Fruit fly (Drosophila melanogaster) whole organism, prepupa: ENCODE results near the gene Pdi.
A peak's percentile ranks its signal among the peaks of the same experiment; 100 is the strongest.

Source experiments
- Blimp-1 ChIP-seq: fragments of 200-800 bp; sonication (Bioruptor generic); optimal IDR thresholded peaks from 3 replicates; lab custom pipeline; 2017; ENCODE audit warnings: missing biosample characterization, missing genetic modification characterization, mild to moderate bottlenecking, moderate library complexity, missing genetic modification reagents
- CG10669 ChIP-seq: fragments of 200-800 bp; sonication (Bioruptor generic); optimal IDR thresholded peaks from 3 replicates; lab custom pipeline; 2018; ENCODE audit warnings: missing biosample characterization, mild to moderate bottlenecking, missing genetic modification characterization, moderate library complexity
- CG11294 ChIP-seq: fragments of 200-800 bp; sonication (Bioruptor generic); IDR thresholded peaks from 2 replicates; pipeline ENCODE4 v1.3.6; 2022; ENCODE audit warnings: missing biosample characterization, missing genetic modification characterization
- CG11762 ChIP-seq: fragments of 200-800 bp; sonication (Bioruptor generic); optimal IDR thresholded peaks from 3 replicates; lab custom pipeline; 2016; ENCODE audit warnings: missing biosample characterization, missing genetic modification characterization; ENCODE audit not compliant: insufficient read depth
- CG11902 ChIP-seq: fragments of 200-800 bp; sonication (Bioruptor generic); optimal IDR thresholded peaks from 3 replicates; lab custom pipeline; 2016; ENCODE audit warnings: missing biosample characterization, missing genetic modification characterization
- CG15336 ChIP-seq: fragments of 200-800 bp; sonication (Bioruptor generic); IDR thresholded peaks from 2 replicates; pipeline ENCODE4 v1.3.6; 2022; ENCODE audit warnings: missing biosample characterization, missing genetic modification characterization
- CG16779 ChIP-seq: fragments of 200-800 bp; sonication (Bioruptor generic); optimal IDR thresholded peaks from 3 replicates; lab custom pipeline; 2017; ENCODE audit warnings: missing biosample characterization, mild to moderate bottlenecking, missing genetic modification characterization
- CG3032 ChIP-seq: fragments of 200-800 bp; optimal IDR thresholded peaks from 2 replicates; lab custom pipeline; 2019; ENCODE audit warnings: missing biosample characterization, mild to moderate bottlenecking, missing genetic modification characterization, moderate library complexity
- CG31627 ChIP-seq: fragments of 200-800 bp; sonication (Bioruptor generic); optimal IDR thresholded peaks from 3 replicates; lab custom pipeline; 2016; ENCODE audit warnings: missing biosample characterization, missing genetic modification characterization
- CG32006 ChIP-seq: fragments of 200-800 bp; sonication (Bioruptor generic); optimal IDR thresholded peaks from 3 replicates; lab custom pipeline; 2017; ENCODE audit warnings: missing biosample characterization, mild to moderate bottlenecking, missing genetic modification characterization
- CG34406 ChIP-seq: fragments of 200-800 bp; sonication (Bioruptor generic); optimal IDR thresholded peaks from 3 replicates; lab custom pipeline; 2016; ENCODE audit warnings: missing biosample characterization, missing genetic modification characterization
- CG3919 ChIP-seq: fragments of 200-800 bp; sonication (Bioruptor generic); optimal IDR thresholded peaks from 3 replicates; lab custom pipeline; 2016; ENCODE audit warnings: missing biosample characterization, missing genetic modification characterization
- CG4318 ChIP-seq: fragments of 200-800 bp; sonication (Bioruptor generic); optimal IDR thresholded peaks from 3 replicates; lab custom pipeline; 2017; ENCODE audit warnings: missing biosample characterization, mild to moderate bottlenecking, missing genetic modification characterization
- CG6163 ChIP-seq: fragments of 200-800 bp; sonication (Bioruptor generic); IDR thresholded peaks from 3 replicates; pipeline ENCODE4 v1.3.6; 2022; ENCODE audit warnings: missing biosample characterization, missing genetic modification characterization
- CG6276 ChIP-seq: fragments of 200-800 bp; sonication (Bioruptor generic); optimal IDR thresholded peaks from 2 replicates; lab custom pipeline; 2017; ENCODE audit warnings: missing biosample characterization, mild to moderate bottlenecking, missing genetic modification characterization
- CG6792 ChIP-seq: fragments of 200-800 bp; sonication (Bioruptor generic); optimal IDR thresholded peaks from 3 replicates; lab custom pipeline; 2016; ENCODE audit warnings: missing biosample characterization, missing genetic modification characterization
- CG6808 ChIP-seq: fragments of 200-800 bp; sonication (Bioruptor generic); optimal IDR thresholded peaks from 3 replicates; lab custom pipeline; 2017; ENCODE audit warnings: missing biosample characterization, missing genetic modification characterization, mild to moderate bottlenecking, moderate library complexity, missing genetic modification reagents
- CG6854 ChIP-seq: fragments of 200-800 bp; sonication (Bioruptor generic); optimal IDR thresholded peaks from 2 replicates; lab custom pipeline; 2017; ENCODE audit warnings: missing biosample characterization, mild to moderate bottlenecking, missing genetic modification characterization
- CG8319 ChIP-seq: fragments of 200-800 bp; sonication (Bioruptor generic); optimal IDR thresholded peaks from 3 replicates; lab custom pipeline; 2016; ENCODE audit warnings: missing biosample characterization, missing genetic modification characterization
- CG9139 ChIP-seq: fragments of 200-800 bp; sonication (Bioruptor generic); optimal IDR thresholded peaks from 3 replicates; lab custom pipeline; 2017; ENCODE audit warnings: missing biosample characterization, mild to moderate bottlenecking, missing genetic modification characterization
- Eip78C ChIP-seq: fragments of 200-800 bp; sonication (Bioruptor generic); peaks from one replicate; lab custom pipeline; 2016; ENCODE audit warnings: missing biosample characterization, missing genetic modification characterization
- Eip93F ChIP-seq: fragments of 200-800 bp; sonication (Bioruptor generic); optimal IDR thresholded peaks from 2 replicates; lab custom pipeline; 2016; ENCODE audit warnings: missing biosample characterization, mild to moderate bottlenecking, missing genetic modification characterization
- Ets21C ChIP-seq: fragments of 200-800 bp; sonication (Bioruptor generic); optimal IDR thresholded peaks from 3 replicates; lab custom pipeline; 2016; ENCODE audit warnings: missing biosample characterization, missing genetic modification characterization
- Ets96B ChIP-seq: fragments of 200-800 bp; optimal IDR thresholded peaks from 2 replicates; lab custom pipeline; 2019; ENCODE audit warnings: missing biosample characterization, mild to moderate bottlenecking, missing genetic modification characterization, moderate library complexity
- Gug ChIP-seq: fragments of 200-800 bp; sonication (Bioruptor generic); IDR thresholded peaks from 2 replicates; pipeline ENCODE4 v1.3.6; 2022; ENCODE audit warnings: missing biosample characterization, missing genetic modification characterization
- Hr39 ChIP-seq: fragments of 200-800 bp; sonication (Bioruptor generic); optimal IDR thresholded peaks from 2 replicates; lab custom pipeline; 2016; ENCODE audit warnings: missing biosample characterization, missing genetic modification characterization
- Hr4 ChIP-seq: fragments of 200-800 bp; sonication (Bioruptor generic); optimal IDR thresholded peaks from 3 replicates; lab custom pipeline; 2016; ENCODE audit warnings: missing biosample characterization, missing genetic modification characterization
- Lpt ChIP-seq: fragments of 200-800 bp; sonication (Bioruptor generic); optimal IDR thresholded peaks from 3 replicates; lab custom pipeline; 2016; ENCODE audit warnings: missing biosample characterization, missing genetic modification characterization
- Met ChIP-seq: fragments of 200-800 bp; sonication (Bioruptor generic); optimal IDR thresholded peaks from 3 replicates; lab custom pipeline; 2016; ENCODE audit warnings: missing biosample characterization, missing genetic modification characterization
- OdsH ChIP-seq: fragments of 200-800 bp; sonication (Bioruptor generic); optimal IDR thresholded peaks from 3 replicates; lab custom pipeline; 2016; ENCODE audit warnings: missing biosample characterization, missing genetic modification characterization
- Smox ChIP-seq: fragments of 200-800 bp; sonication (Bioruptor generic); optimal IDR thresholded peaks from 3 replicates; lab custom pipeline; 2016; ENCODE audit warnings: missing biosample characterization, missing genetic modification characterization
- Sox102F ChIP-seq: fragments of 200-800 bp; sonication (Bioruptor generic); optimal IDR thresholded peaks from 2 replicates; lab custom pipeline; 2016; ENCODE audit warnings: missing biosample characterization, mild to moderate bottlenecking, missing genetic modification characterization
- Sox14 ChIP-seq: fragments of 200-800 bp; sonication (Bioruptor generic); optimal IDR thresholded peaks from 3 replicates; lab custom pipeline; 2016; ENCODE audit warnings: missing biosample characterization, missing genetic modification characterization
- Sox15 ChIP-seq: fragments of 200-800 bp; sonication (Bioruptor generic); optimal IDR thresholded peaks from 3 replicates; lab custom pipeline; 2016; ENCODE audit warnings: missing biosample characterization, missing genetic modification characterization
- achi ChIP-seq: fragments of 200-800 bp; sonication (Bioruptor generic); optimal IDR thresholded peaks from 3 replicates; lab custom pipeline; 2016; ENCODE audit warnings: missing biosample characterization, missing genetic modification characterization
- cyc ChIP-seq: fragments of 200-800 bp; sonication (Bioruptor generic); optimal IDR thresholded peaks from 3 replicates; lab custom pipeline; 2016; ENCODE audit warnings: missing biosample characterization, missing genetic modification characterization
- dac ChIP-seq: fragments of 200-800 bp; sonication (Bioruptor generic); optimal IDR thresholded peaks from 2 replicates; lab custom pipeline; 2017; ENCODE audit warnings: missing biosample characterization, mild to moderate bottlenecking, missing genetic modification characterization
- eg ChIP-seq: fragments of 200-800 bp; sonication (Bioruptor generic); IDR thresholded peaks from 3 replicates; pipeline ENCODE4 v1.3.6; 2022; ENCODE audit warnings: missing biosample characterization, missing genetic modification characterization
- esn ChIP-seq: fragments of 200-800 bp; sonication (Bioruptor generic); optimal IDR thresholded peaks from 2 replicates; lab custom pipeline; 2016; ENCODE audit warnings: missing biosample characterization, mild to moderate bottlenecking, missing genetic modification characterization, moderate library complexity
- fd59A ChIP-seq: fragments of 200-800 bp; sonication (Bioruptor generic); optimal IDR thresholded peaks from 2 replicates; lab custom pipeline; 2017; ENCODE audit warnings: missing biosample characterization, mild to moderate bottlenecking, missing genetic modification characterization, missing genetic modification reagents
- fd85E ChIP-seq: fragments of 200-800 bp; sonication (Bioruptor generic); optimal IDR thresholded peaks from 3 replicates; lab custom pipeline; 2016; ENCODE audit warnings: missing biosample characterization, missing genetic modification characterization
- lz ChIP-seq: fragments of 200-800 bp; sonication (Bioruptor generic); optimal IDR thresholded peaks from 3 replicates; lab custom pipeline; 2016; ENCODE audit warnings: missing biosample characterization, missing genetic modification characterization
- net ChIP-seq: fragments of 200-800 bp; sonication (Bioruptor generic); optimal IDR thresholded peaks from 3 replicates; lab custom pipeline; 2016; ENCODE audit warnings: missing biosample characterization, missing genetic modification characterization
- pdm3 ChIP-seq: fragments of 200-800 bp; sonication (Bioruptor generic); optimal IDR thresholded peaks from 3 replicates; lab custom pipeline; 2016; ENCODE audit warnings: missing biosample characterization, missing genetic modification characterization
- salr ChIP-seq, 2 experiments: fragments of 200-800 bp; sonication (Bioruptor generic); optimal IDR thresholded peaks; 3 replicates each; lab custom pipeline; 2016 to 2018; ENCODE audit warnings: missing biosample characterization in 2 of 2, missing genetic modification characterization in 2 of 2, mild to moderate bottlenecking in 1 of 2
- svp ChIP-seq: fragments of 200-800 bp; sonication (Bioruptor generic); peaks from one replicate; lab custom pipeline; 2016; ENCODE audit warnings: missing biosample characterization, missing genetic modification characterization
- vri ChIP-seq: fragments of 200-800 bp; sonication (Bioruptor generic); optimal IDR thresholded peaks from 3 replicates; lab custom pipeline; 2016; ENCODE audit warnings: missing biosample characterization, mild to moderate bottlenecking, missing genetic modification characterization

Pdi gene

DNA sequence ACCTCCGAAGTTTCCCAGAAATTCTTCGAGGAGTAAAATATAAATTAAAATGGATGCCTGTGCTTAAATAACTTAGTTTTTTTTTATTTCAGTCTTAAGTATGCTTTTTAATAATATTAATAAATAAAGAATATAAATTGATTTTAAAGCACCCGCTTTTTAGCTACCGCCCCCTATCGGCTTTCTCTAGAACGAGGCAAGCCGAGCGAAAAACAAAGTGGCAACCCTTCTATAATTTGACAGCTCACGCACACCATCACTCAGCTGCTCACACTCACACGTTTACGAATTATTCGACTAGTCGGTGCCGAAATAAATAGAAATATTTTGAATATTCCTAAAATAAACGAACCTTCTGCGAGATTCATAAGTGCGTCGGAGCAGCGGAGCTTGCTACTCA, 18.9 kb upstream of the Pdi start, which contains the start of gene CG6878:
Gene CG6878 (plus strand): TSS at position 269 of the 400 bp plus-strand sequence.
- TF ChIP-seq CG6163 (GFP tag; lab: Robert Waterston, UW) (no peak), lz (no peak), Ets96B (tag; lab: Kevin White, UChicago) (no peak), cyc (no peak), CG6276 (GFP tag; lab: Kevin White, UChicago) (no peak), CG11294 (GFP tag; lab: Robert Waterston, UW) (no peak), fd85E (GFP tag; lab: Kevin White, UChicago) (no peak), CG6792 (no peak), Eip78C (GFP tag; lab: Kevin White, UChicago) (peak; percentile 59), achi (GFP tag; lab: Kevin White, UChicago) (peak; percentile 100), esn (GFP tag; lab: Kevin White, UChicago) (peak; percentile 9), CG6808 (GFP tag; lab: Kevin White, UChicago) (no peak), Sox14 (GFP tag; lab: Kevin White, UChicago) (no peak), Sox15 (GFP tag; lab: Kevin White, UChicago) (no peak)

DNA sequence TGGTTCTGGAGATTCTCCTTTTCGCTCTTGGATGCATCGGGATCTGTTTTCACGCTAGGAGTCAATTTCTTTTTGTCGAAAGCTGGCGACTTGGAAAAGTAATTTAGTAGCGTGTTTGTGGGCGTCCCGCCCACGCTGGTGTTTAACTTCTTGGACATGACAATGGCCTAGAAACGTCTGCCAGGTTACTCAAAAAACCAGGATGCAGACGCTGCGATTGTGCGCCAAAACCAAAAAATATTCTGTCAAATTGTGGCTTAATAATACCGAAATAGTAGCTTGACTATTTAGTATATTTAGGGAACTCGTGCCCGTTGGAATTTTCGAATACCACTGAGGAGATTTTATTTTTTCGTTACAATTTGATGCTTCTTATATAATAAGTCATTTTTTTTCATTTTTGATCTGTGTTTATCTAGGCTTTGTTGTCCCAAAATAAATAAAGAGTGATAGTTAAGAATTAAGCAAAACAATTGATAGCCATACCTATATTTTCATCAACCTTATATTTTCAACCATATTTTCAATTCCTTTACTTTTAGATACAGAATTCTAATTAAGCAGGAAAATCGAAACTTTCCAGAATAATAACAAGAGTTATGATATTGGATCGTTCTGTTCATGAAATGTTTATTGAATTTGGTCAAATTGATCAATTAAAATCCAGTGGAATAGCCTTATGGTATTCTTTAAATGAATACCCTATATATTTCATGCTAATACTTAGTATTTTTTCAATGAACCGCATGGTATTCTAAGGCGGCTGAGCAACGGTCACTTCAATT, 15.9 kb upstream of the Pdi start, which contains the start of the genes Msh6 and Prp31:
Gene Msh6 (minus strand): TSS at position 233 of the 785 bp plus-strand sequence.
Gene Prp31 (plus strand): TSS at position 771 of the 785 bp plus-strand sequence.
- TF ChIP-seq CG6854 (GFP tag; lab: Kevin White, UChicago) = no peak
- TF ChIP-seq Gug = peak; percentile 15; the same call in 1 of the 2 replicates
- peak; percentile 46; the same call in 1 of the 2 replicates for TF ChIP-seq CG15336 (GFP tag; lab: Robert Waterston, UW)
- peak; percentile 73 for TF ChIP-seq Sox14 (GFP tag; lab: Kevin White, UChicago)
- TF ChIP-seq CG32006 (GFP tag; lab: Kevin White, UChicago) = peak; percentile 79
- peak; percentile 68 for TF ChIP-seq cyc
- TF ChIP-seq CG11762 (GFP tag; lab: Kevin White, UChicago) = peak; percentile 61
- peak; percentile 76 for TF ChIP-seq esn (GFP tag; lab: Kevin White, UChicago)
- TF ChIP-seq Lpt (GFP tag; lab: Kevin White, UChicago) = peak; percentile 19
- TF ChIP-seq CG4318 (GFP tag; lab: Kevin White, UChicago) = peak; percentile 72
- TF ChIP-seq CG11902 (GFP tag; lab: Kevin White, UChicago) = peak; percentile 66
- peak; percentile 54 for TF ChIP-seq lz
- peak; percentile 47; the same call in 2 of the 3 replicates for TF ChIP-seq eg
- no peak for TF ChIP-seq OdsH (GFP tag; lab: Kevin White, UChicago)
- TF ChIP-seq Met (GFP tag; lab: Kevin White, UChicago) = no peak
- TF ChIP-seq CG11294 (GFP tag; lab: Robert Waterston, UW) = peak; percentile 41; the same call in 1 of the 2 replicates
- TF ChIP-seq CG9139 (GFP tag; lab: Kevin White, UChicago) = no peak
- TF ChIP-seq vri (GFP tag; lab: Kevin White, UChicago) = no peak
- TF ChIP-seq Hr39 (GFP tag; lab: Kevin White, UChicago) = peak; percentile 84
- TF ChIP-seq salr (GFP tag; optimal IDR thresholded peaks at IDR 0.05; lab: Kevin White, UChicago) = no peak
- TF ChIP-seq dac = no peak
- TF ChIP-seq fd85E (GFP tag; lab: Kevin White, UChicago) = no peak
- no peak for TF ChIP-seq CG3919 (GFP tag; lab: Kevin White, UChicago)
- peak; percentile 16 for TF ChIP-seq Blimp-1
- TF ChIP-seq CG3032 (tag; lab: Kevin White, UChicago) = peak; percentile 69
- TF ChIP-seq CG6163 (GFP tag; lab: Robert Waterston, UW) = 0 out of 3 replicates have a peak, but pooled peaks have one; percentile 52
- TF ChIP-seq Ets21C = peak; percentile 55
- TF ChIP-seq CG8319 = peak; percentile 47
- peak; percentile 19 for TF ChIP-seq fd59A (GFP tag; lab: Kevin White, UChicago)
- no peak for TF ChIP-seq Smox
- TF ChIP-seq Sox15 (GFP tag; lab: Kevin White, UChicago) = peak; percentile 76
- TF ChIP-seq Ets96B (tag; lab: Kevin White, UChicago) = peak; percentile 62
- peak; percentile 80 for TF ChIP-seq CG31627 (GFP tag; lab: Kevin White, UChicago)
- TF ChIP-seq Sox102F (GFP tag; lab: Kevin White, UChicago) = no peak
- no peak for TF ChIP-seq svp (GFP tag; lab: Kevin White, UChicago)
- TF ChIP-seq Eip93F (GFP tag; lab: Kevin White, UChicago) = no peak
- TF ChIP-seq Hr4 = no peak
- TF ChIP-seq net (GFP tag; lab: Kevin White, UChicago) = no peak
- no peak for TF ChIP-seq CG34406 (GFP tag; lab: Kevin White, UChicago)
- TF ChIP-seq pdm3 (GFP tag; lab: Kevin White, UChicago) = no peak
- TF ChIP-seq CG10669 (GFP tag; lab: Kevin White, UChicago) = no peak
- TF ChIP-seq CG16779 (tag; lab: Kevin White, UChicago) = no peak
